Fruit fly (Drosophila melanogaster) whole organism, embryonic: ENCODE data around the gene Moe.

ENCODE experiments used
- CG11085 ChIP-seq: fragments of 200-800 bp; sonication (Bioruptor generic); IDR thresholded peaks from 2 replicates; pipeline ENCODE4 v1.3.6; 2022; ENCODE audit warnings: missing biosample characterization, missing genetic modification characterization
- CG7786 ChIP-seq: fragments of 200-800 bp; sonication (Bioruptor generic); optimal IDR thresholded peaks from 2 replicates; lab custom pipeline; 2016; ENCODE audit warnings: missing biosample characterization, missing genetic modification characterization
- NC2β ChIP-seq: fragments of 200-800 bp; sonication (Bioruptor generic); optimal IDR thresholded peaks from 2 replicates; lab custom pipeline; 2016; ENCODE audit warnings: missing biosample characterization, missing genetic modification characterization
- grn ChIP-seq: fragments of 200-800 bp; sonication (Bioruptor generic); optimal IDR thresholded peaks from 3 replicates; lab custom pipeline; 2017; ENCODE audit warnings: missing biosample characterization, missing genetic modification characterization
- onecut ChIP-seq: fragments of 200-800 bp; sonication (Bioruptor generic); IDR thresholded peaks from 2 replicates; pipeline ENCODE4 v1.3.6; 2022; ENCODE audit warnings: missing biosample characterization, missing genetic modification characterization
- slbo ChIP-seq: fragments of 200-800 bp; sonication (Bioruptor generic); IDR thresholded peaks from 2 replicates; pipeline ENCODE4 v1.3.6; 2022; ENCODE audit warnings: missing biosample characterization, missing genetic modification characterization

dm6 chrX:8867481-8867880, 30.7 kb downstream of the Moe start:
- TF ChIP-seq NC2β (GFP tag; lab: Kevin White, UChicago) (no peak), CG11085 (GFP tag; lab: Robert Waterston, UW) (no peak), grn (GFP tag; lab: Kevin White, UChicago) (no peak), onecut (GFP tag; lab: Robert Waterston, UW) (no peak), slbo (GFP tag; lab: Robert Waterston, UW) (no peak), CG7786 (GFP tag; lab: Kevin White, UChicago) (no peak)
